Worm (Caenorhabditis elegans) whole organism, L4 larva: ENCODE measurements around the gene F46C8.8.

Experiments
- D1046.2 ChIP-seq: fragments of 200-800 bp; sonication (Bioruptor generic); IDR thresholded peaks from 2 replicates; pipeline ENCODE4 v1.3.6; 2022; ENCODE audit warnings: missing genetic modification characterization, missing compliant biosample characterization
- F10B5.3 ChIP-seq: sonication (generic microtip); optimal IDR thresholded peaks from 2 replicates; lab custom pipeline; 2016; ENCODE audit warnings: mild to moderate bottlenecking, missing genetic modification characterization, missing compliant biosample characterization
- F37D6.2 ChIP-seq: sonication (generic microtip); optimal IDR thresholded peaks from 2 replicates; lab custom pipeline; 2016; ENCODE audit warnings: mild to moderate bottlenecking, missing genetic modification characterization, missing compliant biosample characterization
- Y105C5A.15 ChIP-seq: fragments of 200-800 bp; sonication (Bioruptor generic); IDR thresholded peaks from 2 replicates; pipeline ENCODE4 v1.3.6; 2022; ENCODE audit warnings: missing genetic modification characterization, missing compliant biosample characterization
- Y75B8A.6 ChIP-seq: fragments of 200-800 bp; sonication (Bioruptor generic); IDR thresholded peaks from 2 replicates; pipeline ENCODE4 v1.3.6; 2022; ENCODE audit warnings: missing genetic modification reagents, missing genetic modification characterization, missing compliant biosample characterization
- aly-2 ChIP-seq: sonication (generic microtip); optimal IDR thresholded peaks from 2 replicates; lab custom pipeline; 2018; ENCODE audit warnings: missing biosample characterization, missing genetic modification characterization
- arid-1 ChIP-seq: fragments of 200-800 bp; sonication (Bioruptor generic); conservative IDR thresholded peaks from 2 replicates; pipeline ENCODE4 v1.3.6; 2022; ENCODE audit warnings: missing genetic modification reagents, missing genetic modification characterization, missing compliant biosample characterization
- attf-4 ChIP-seq: sonication (generic microtip); optimal IDR thresholded peaks from 3 replicates; lab custom pipeline; 2017; ENCODE audit warnings: missing biosample characterization, missing genetic modification characterization
- ceh-20 ChIP-seq: fragments of 200-800 bp; sonication (Bioruptor generic); IDR thresholded peaks from 2 replicates; pipeline ENCODE4 v1.3.6; 2022; ENCODE audit warnings: missing genetic modification reagents, missing genetic modification characterization, missing compliant biosample characterization
- ceh-32 ChIP-seq: sonication (generic microtip); optimal IDR thresholded peaks from 2 replicates; lab custom pipeline; 2016; ENCODE audit warnings: mild to moderate bottlenecking, missing genetic modification characterization, missing compliant biosample characterization; ENCODE audit not compliant: poor library complexity
- ceh-44 ChIP-seq: fragments of 200-800 bp; sonication (Bioruptor generic); IDR thresholded peaks from 2 replicates; pipeline ENCODE4 v1.3.6; 2022; ENCODE audit warnings: missing genetic modification reagents, missing genetic modification characterization, missing compliant biosample characterization
- ceh-62 ChIP-seq: sonication (generic microtip); optimal IDR thresholded peaks from 2 replicates; lab custom pipeline; 2017; ENCODE audit warnings: missing biosample characterization, missing genetic modification characterization
- daf-12 ChIP-seq: fragments of 150-350 bp; optimal IDR thresholded peaks from 2 replicates; lab custom pipeline; 2014; ENCODE audit warnings: missing biosample characterization, missing genetic modification reagents, missing genetic modification characterization
- dmd-6 ChIP-seq: fragments of 200-800 bp; sonication (Bioruptor generic); IDR thresholded peaks from 2 replicates; pipeline ENCODE4 v1.3.6; 2022; ENCODE audit warnings: missing genetic modification reagents, missing genetic modification characterization, missing compliant biosample characterization
- dmd-9 ChIP-seq: fragments of 200-800 bp; sonication (Bioruptor generic); IDR thresholded peaks from 2 replicates; pipeline ENCODE4 v1.3.6; 2022; ENCODE audit warnings: missing genetic modification reagents, missing genetic modification characterization, missing compliant biosample characterization
- dpl-1 ChIP-seq: fragments of 150-350 bp; optimal IDR thresholded peaks from 2 replicates; lab custom pipeline; 2014; ENCODE audit warnings: missing biosample characterization, missing genetic modification reagents, missing genetic modification characterization
- egl-27 ChIP-seq: sonication (generic microtip); optimal IDR thresholded peaks from 3 replicates; lab custom pipeline; 2017; ENCODE audit warnings: missing biosample characterization, missing genetic modification reagents, missing genetic modification characterization
- gei-8 ChIP-seq: fragments of 200-800 bp; sonication (Bioruptor generic); optimal IDR thresholded peaks from 2 replicates; lab custom pipeline; 2018; ENCODE audit warnings: mild to moderate bottlenecking, missing genetic modification characterization, missing compliant biosample characterization
- hif-1 ChIP-seq, 2 experiments: sonication (generic microtip); optimal IDR thresholded peaks; 2 replicates each; lab custom pipeline; 2016 to 2017; ENCODE audit warnings: missing compliant biosample characterization in 2 of 2, missing genetic modification characterization in 2 of 2, missing genetic modification reagents in 2 of 2, missing genotype in 2 of 2, mild to moderate bottlenecking in 1 of 2
- hmg-1.1 ChIP-seq: fragments of 200-800 bp; sonication (Bioruptor generic); IDR thresholded peaks from 2 replicates; pipeline ENCODE4 v1.3.6; 2022; ENCODE audit warnings: missing genetic modification reagents, missing genetic modification characterization, missing compliant biosample characterization
- jun-1 ChIP-seq: fragments of 150-350 bp; optimal IDR thresholded peaks from 2 replicates; lab custom pipeline; 2014; ENCODE audit warnings: missing biosample characterization, missing genetic modification reagents, missing genetic modification characterization
- lin-1 ChIP-seq: fragments of 200-800 bp; sonication (Bioruptor generic); IDR thresholded peaks from 2 replicates; pipeline ENCODE4 v1.3.6; 2022; ENCODE audit warnings: missing genetic modification reagents, missing genetic modification characterization, missing compliant biosample characterization
- lin-13 ChIP-seq: fragments of 150-350 bp; optimal IDR thresholded peaks from 2 replicates; lab custom pipeline; 2014; ENCODE audit warnings: missing biosample characterization, missing genetic modification reagents, missing genetic modification characterization
- lin-29 ChIP-seq: fragments of 200-800 bp; sonication (Bioruptor generic); IDR thresholded peaks from 2 replicates; pipeline ENCODE4 v1.3.6; 2022; ENCODE audit warnings: missing genetic modification reagents, missing genetic modification characterization, missing compliant biosample characterization
- lin-38 ChIP-seq: fragments of 200-800 bp; sonication (Bioruptor generic); IDR thresholded peaks from 2 replicates; pipeline ENCODE4 v1.3.6; 2022; ENCODE audit warnings: missing genetic modification reagents, missing genetic modification characterization, missing compliant biosample characterization
- lin-39 ChIP-seq: fragments of 150-350 bp; optimal IDR thresholded peaks from 2 replicates; lab custom pipeline; 2014; ENCODE audit warnings: missing biosample characterization, missing genetic modification reagents, missing genetic modification characterization
- lir-3 ChIP-seq: sonication (generic microtip); optimal IDR thresholded peaks from 2 replicates; lab custom pipeline; 2016; ENCODE audit warnings: mild to moderate bottlenecking, missing genetic modification characterization, missing compliant biosample characterization
- madf-9 ChIP-seq: fragments of 200-800 bp; sonication (Bioruptor generic); conservative IDR thresholded peaks from 2 replicates; pipeline ENCODE4 v1.3.6; 2022; ENCODE audit warnings: missing genetic modification reagents, missing genetic modification characterization, missing compliant biosample characterization
- mep-1 ChIP-seq: fragments of 150-350 bp; sonication (generic microtip); optimal IDR thresholded peaks from 3 replicates; lab custom pipeline; 2014; ENCODE audit warnings: missing biosample characterization, missing genetic modification characterization
- mes-2 ChIP-seq: sonication (generic microtip); optimal IDR thresholded peaks from 2 replicates; lab custom pipeline; 2016; ENCODE audit warnings: missing genotype, mild to moderate bottlenecking, missing genetic modification characterization, missing compliant biosample characterization; ENCODE audit not compliant: poor library complexity, severe bottlenecking
- mxl-2 ChIP-seq: fragments of 200-800 bp; sonication (Bioruptor generic); conservative IDR thresholded peaks from 2 replicates; pipeline ENCODE4 v1.3.6; 2022; ENCODE audit warnings: missing genetic modification reagents, missing genetic modification characterization, missing compliant biosample characterization
- mxl-3 ChIP-seq: fragments of 200-800 bp; sonication (Bioruptor generic); optimal IDR thresholded peaks from 2 replicates; lab custom pipeline; 2018; ENCODE audit warnings: mild to moderate bottlenecking, missing genetic modification characterization, missing compliant biosample characterization
- nhr-111 ChIP-seq: fragments of 200-800 bp; sonication (Bioruptor generic); optimal IDR thresholded peaks from 2 replicates; lab custom pipeline; 2018; ENCODE audit warnings: mild to moderate bottlenecking, missing genetic modification characterization, missing compliant biosample characterization
- nhr-237 ChIP-seq: sonication (generic microtip); optimal IDR thresholded peaks from 2 replicates; lab custom pipeline; 2017; ENCODE audit warnings: missing biosample characterization, missing genetic modification characterization
- nhr-41 ChIP-seq: fragments of 200-800 bp; sonication (Bioruptor generic); IDR thresholded peaks from 2 replicates; pipeline ENCODE4 v1.3.6; 2022; ENCODE audit warnings: missing genetic modification reagents, missing genetic modification characterization, missing compliant biosample characterization
- nhr-76 ChIP-seq: fragments of 150-350 bp; optimal IDR thresholded peaks from 2 replicates; lab custom pipeline; 2014; ENCODE audit warnings: missing biosample characterization, missing genetic modification characterization
- pha-4 ChIP-seq, 2 experiments: fragments of 150-350 bp in 1 of 2; fragments of 200-800 bp in 1 of 2; sonication (Bioruptor generic) in 1 of 2; IDR thresholded peaks in 1 of 2; optimal IDR thresholded peaks in 1 of 2; 2 replicates each; pipeline versions ENCODE4 v1.3.6 to Lab custom; 2014 to 2022; ENCODE audit warnings: missing genetic modification characterization in 2 of 2, missing genetic modification reagents in 2 of 2, missing biosample characterization in 1 of 2, missing compliant biosample characterization in 1 of 2
- pqm-1 ChIP-seq: sonication (generic microtip); optimal IDR thresholded peaks from 2 replicates; lab custom pipeline; 2017; ENCODE audit warnings: missing biosample characterization, missing genetic modification characterization
- rbr-2 ChIP-seq: sonication (generic microtip); optimal IDR thresholded peaks from 2 replicates; lab custom pipeline; 2016; ENCODE audit warnings: missing genotype, missing genetic modification characterization, missing compliant biosample characterization
- set-16 ChIP-seq: fragments of 200-800 bp; sonication (Bioruptor generic); IDR thresholded peaks from 2 replicates; pipeline ENCODE4 v1.3.6; 2022; ENCODE audit warnings: missing genetic modification reagents, missing genetic modification characterization, missing compliant biosample characterization
- skn-1 ChIP-seq: fragments of 150-350 bp; optimal IDR thresholded peaks from 2 replicates; lab custom pipeline; 2014; ENCODE audit warnings: missing biosample characterization, missing genetic modification characterization
- snpc-1.2 ChIP-seq: fragments of 200-800 bp; sonication (Bioruptor generic); IDR thresholded peaks from 2 replicates; pipeline ENCODE4 v1.3.6; 2022; ENCODE audit warnings: missing genetic modification reagents, missing genetic modification characterization, missing compliant biosample characterization
- spr-1 ChIP-seq: sonication (generic microtip); optimal IDR thresholded peaks from 2 replicates; lab custom pipeline; 2016; ENCODE audit warnings: mild to moderate bottlenecking, missing genetic modification characterization, missing compliant biosample characterization
- unc-62 ChIP-seq, 3 experiments: fragments of 150-350 bp in 1 of 3; sonication (generic microtip); optimal IDR thresholded peaks in 2 of 3; peaks in 1 of 3; 1 replicate in 1 of 3; 2 replicates in 2 of 3; lab custom pipeline; 2014 to 2017; ENCODE audit warnings: missing biosample characterization in 3 of 3, missing genetic modification characterization in 3 of 3, missing genetic modification reagents in 3 of 3, missing genotype in 1 of 3
- zag-1 ChIP-seq: fragments of 150-350 bp; optimal IDR thresholded peaks from 2 replicates; lab custom pipeline; 2014; ENCODE audit warnings: missing biosample characterization, missing genetic modification characterization
- zip-11 ChIP-seq: fragments of 200-800 bp; sonication (Bioruptor generic); IDR thresholded peaks from 2 replicates; pipeline ENCODE4 v1.3.6; 2022; ENCODE audit warnings: missing genetic modification characterization, missing compliant biosample characterization
- zip-2 ChIP-seq: fragments of 150-350 bp; optimal IDR thresholded peaks from 2 replicates; lab custom pipeline; 2014; ENCODE audit warnings: missing biosample characterization, missing genetic modification characterization
- ztf-7 ChIP-seq: fragments of 150-350 bp; optimal IDR thresholded peaks from 2 replicates; lab custom pipeline; 2014; ENCODE audit warnings: missing biosample characterization, missing genetic modification characterization

The F46C8.8 gene

ce11 chrX:7577458-7578158 lies 23.4 kb upstream of the F46C8.8 start (continued):
- no peak for TF ChIP-seq mes-2 (tag; lab: Kevin White, UChicago)
- TF ChIP-seq gei-8 (GFP tag; lab: Kevin White, UChicago), result no peak

ce11 chrX:7575939-7576338 lies 21.7 kb upstream of the F46C8.8 start:
- TF ChIP-seq F37D6.2 (tag; lab: Kevin White, UChicago), result no peak
- peak in 1 of 2 experiments; percentile 98 for TF ChIP-seq unc-62 (GFP tag; optimal IDR thresholded peaks at IDR 0.05 in 1 of 2; lab: Kevin White, UChicago)
- TF ChIP-seq unc-62 (tag; optimal IDR thresholded peaks at IDR 0.05; lab: Kevin White, UChicago), result no peak
- no peak for TF ChIP-seq lin-39 (tag; lab: Kevin White, UChicago)
- no peak for TF ChIP-seq aly-2 (tag; lab: Kevin White, UChicago)
- no peak for TF ChIP-seq madf-9 (GFP tag; lab: Robert Waterston, UW)
- no peak for TF ChIP-seq lin-29 (GFP tag; lab: Robert Waterston, UW)
- no peak for TF ChIP-seq lir-3 (tag; lab: Kevin White, UChicago)
- TF ChIP-seq F10B5.3 (tag; lab: Kevin White, UChicago), result no peak
- peak; percentile 31 for TF ChIP-seq mxl-3 (GFP tag; lab: Kevin White, UChicago)
- TF ChIP-seq attf-4, result no peak
- TF ChIP-seq jun-1, result no peak
- no peak for TF ChIP-seq zag-1 (tag; lab: Kevin White, UChicago)
- no peak for TF ChIP-seq egl-27 (tag; lab: Kevin White, UChicago)
- no peak for TF ChIP-seq mxl-2 (GFP tag; lab: Robert Waterston, UW)
- TF ChIP-seq lin-1 (GFP tag; lab: Robert Waterston, UW), result peak; percentile 38; the same call in 1 of the 2 replicates
- peak; percentile 16 for TF ChIP-seq mep-1 (tag; lab: Kevin White, UChicago)
- no peak for TF ChIP-seq zip-11
- no peak for TF ChIP-seq nhr-111 (GFP tag; lab: Kevin White, UChicago)
- no peak for TF ChIP-seq lin-38 (GFP tag; lab: Robert Waterston, UW)
- peak in 1 of 2 experiments; percentile 2 for TF ChIP-seq hif-1 (tag; optimal IDR thresholded peaks at IDR 0.05; lab: Kevin White, UChicago)
- TF ChIP-seq ceh-62 (tag; lab: Kevin White, UChicago), result no peak
- no peak for TF ChIP-seq rbr-2 (tag; lab: Kevin White, UChicago)
- TF ChIP-seq nhr-237 (tag; lab: Kevin White, UChicago), result no peak
- no peak for TF ChIP-seq zip-2 (tag; lab: Kevin White, UChicago)
- peak; percentile 86 for TF ChIP-seq dmd-6
- no peak for TF ChIP-seq dpl-1 (GFP tag; lab: Kevin White, UChicago)
- TF ChIP-seq lin-13 (GFP tag; lab: Kevin White, UChicago), result no peak
- TF ChIP-seq set-16 (GFP tag; lab: Robert Waterston, UW), result no peak
- TF ChIP-seq snpc-1.2, result no peak
- TF ChIP-seq ztf-7 (tag; lab: Kevin White, UChicago), result no peak
- no peak for TF ChIP-seq hmg-1.1 (GFP tag; lab: Robert Waterston, UW)
- no peak for TF ChIP-seq arid-1 (GFP tag; lab: Robert Waterston, UW)
- no peak for TF ChIP-seq spr-1 (tag; lab: Kevin White, UChicago)
- no peak for TF ChIP-seq skn-1 (tag; lab: Kevin White, UChicago)
- 0 out of 2 replicates have a peak, but pooled peaks have one; percentile 56 for TF ChIP-seq nhr-41 (GFP tag; lab: Robert Waterston, UW)
- TF ChIP-seq Y105C5A.15 (GFP tag; lab: Robert Waterston, UW), result no peak
- no peak for TF ChIP-seq ceh-32 (tag; lab: Kevin White, UChicago)
- TF ChIP-seq D1046.2, result no peak
- no peak for TF ChIP-seq dmd-9 (GFP tag; lab: Robert Waterston, UW)
- no peak for TF ChIP-seq Y75B8A.6
- no peak for TF ChIP-seq ceh-20 (GFP tag; lab: Robert Waterston, UW)
- TF ChIP-seq pqm-1 (tag; lab: Kevin White, UChicago), result peak; percentile 97
- no peak for TF ChIP-seq pha-4 (GFP tag; IDR thresholded peaks at IDR 0.05; lab: Robert Waterston, UW)
- TF ChIP-seq pha-4 (tag; optimal IDR thresholded peaks at IDR 0.05; lab: Kevin White, UChicago), result no peak
- no peak for TF ChIP-seq nhr-76
- no peak for TF ChIP-seq daf-12 (tag; lab: Kevin White, UChicago)
- no peak for TF ChIP-seq ceh-44 (GFP tag; lab: Robert Waterston, UW)
